Fruit fly (Drosophila melanogaster): ENCODE results near the gene CG15760.
A peak's percentile ranks its signal among the peaks of the same experiment; 100 is the strongest.

The CG15760 gene

DNA sequence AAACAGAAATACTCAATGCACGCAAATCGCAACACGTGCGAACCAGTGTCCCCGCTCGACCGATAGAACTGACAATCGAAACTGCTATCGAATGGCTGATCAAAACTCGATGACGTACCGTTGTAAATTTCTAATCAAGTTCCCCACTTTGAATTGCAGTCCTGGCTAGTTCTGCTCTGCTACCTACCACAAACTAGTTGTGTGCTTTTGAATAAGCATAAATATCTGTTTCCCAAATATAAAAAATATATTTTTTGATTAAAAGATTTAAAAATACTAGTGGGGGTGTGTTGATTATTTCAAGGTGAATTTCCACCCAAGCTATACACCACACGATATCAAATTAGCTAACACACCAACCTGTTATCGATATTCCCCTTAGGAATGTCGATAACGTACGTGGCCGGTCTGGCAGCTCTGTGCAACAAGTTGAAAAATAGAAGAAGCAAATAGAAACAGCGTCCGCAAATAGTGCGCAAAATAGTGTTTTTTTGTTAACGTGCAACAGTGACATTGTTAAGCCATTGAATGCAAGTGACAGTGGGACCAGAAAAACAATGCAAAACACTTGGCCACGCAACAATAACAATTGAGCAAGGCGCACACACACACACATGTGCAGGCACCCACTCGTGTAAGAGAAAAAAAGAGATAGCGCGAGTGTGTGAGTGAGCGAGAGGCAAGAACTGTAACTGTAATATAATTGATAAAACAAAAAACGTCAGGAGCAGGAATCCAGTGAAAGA, 45.0 kb upstream of the CG15760 start, which contains the start of the genes CG2691 and NFAT (continued):
- TF ChIP-seq lab (GFP tag; optimal IDR thresholded peaks at IDR 0.05) (no peak), Dp (GFP tag; optimal IDR thresholded peaks at IDR 0.05) (peak; percentile 61), Gug (GFP tag; IDR thresholded peaks at IDR 0.05) (no peak), CG8089 (GFP tag; optimal IDR thresholded peaks at IDR 0.05) (no peak), CG6854 (GFP tag; optimal IDR thresholded peaks at IDR 0.05) (peak; percentile 40), CG3838 (GFP tag; optimal IDR thresholded peaks at IDR 0.05) (no peak), Atf6 (GFP tag; IDR thresholded peaks at IDR 0.05) (no peak), pb (GFP tag; optimal IDR thresholded peaks at IDR 0.05) (no peak), klu (GFP tag; IDR thresholded peaks at IDR 0.05) (no peak), eve (GFP tag; optimal IDR thresholded peaks at IDR 0.05) (no peak), Awh (GFP tag; IDR thresholded peaks at IDR 0.05) (no peak), CG6813 (GFP tag; optimal IDR thresholded peaks at IDR 0.05) (no peak), CG16813 (GFP tag; IDR thresholded peaks at IDR 0.05; ENCODE audit: partially characterized antibody) (peak; percentile 64), CG9215 (GFP tag; IDR thresholded peaks at IDR 0.05) (no peak), inv (GFP tag; IDR thresholded peaks at IDR 0.05; ENCODE audit: partially characterized antibody) (peak; percentile 49; the same call in 1 of the 2 replicates), Med (GFP tag) (peak; percentile 73), Antp (GFP tag; optimal IDR thresholded peaks at IDR 0.05) (no peak), salm (tag; optimal IDR thresholded peaks at IDR 0.05) (no peak), zen2 (GFP tag; IDR thresholded peaks at IDR 0.05; ENCODE audit: partially characterized antibody) (no peak; the same call in 2 of the 3 replicates), CG1647 (GFP tag; optimal IDR thresholded peaks at IDR 0.05) (no peak), Poxn (GFP tag; IDR thresholded peaks at IDR 0.05) (no peak), CG15696 (tag; optimal IDR thresholded peaks at IDR 0.05) (no peak), CG14050 (GFP tag; IDR thresholded peaks at IDR 0.05) (no peak), HmgZ (tag; optimal IDR thresholded peaks at IDR 0.05) (no peak), pros (GFP tag; optimal IDR thresholded peaks at IDR 0.05) (no peak), kay (GFP tag; optimal IDR thresholded peaks at IDR 0.05) (no peak), C15 (GFP tag; IDR thresholded peaks at IDR 0.05) (no peak), Trl (optimal IDR thresholded peaks at IDR 0.05) (no peak), Trl (GFP tag; optimal IDR thresholded peaks at IDR 0.05) (no peak), bowl (GFP tag; IDR thresholded peaks at IDR 0.05) (no peak), CG9932 (GFP tag; IDR thresholded peaks at IDR 0.05) (no peak; the same call in 1 of the 2 replicates), CG10209 (GFP tag; optimal IDR thresholded peaks at IDR 0.05) (no peak), CG30403 (GFP tag; optimal IDR thresholded peaks at IDR 0.05) (peak; percentile 6), CG12104 (GFP tag; optimal IDR thresholded peaks at IDR 0.05) (no peak), Dll (GFP tag; IDR thresholded peaks at IDR 0.05; ENCODE audit: partially characterized antibody) (peak; percentile 66; the same call in 3 of the 4 replicates), unc-4 (GFP tag; IDR thresholded peaks at IDR 0.05; ENCODE audit: partially characterized antibody) (peak; percentile 58), pzg (GFP tag; optimal IDR thresholded peaks at IDR 0.05) (peak; percentile 87), CG17568 (GFP tag; optimal IDR thresholded peaks at IDR 0.05) (no peak), gfzf (GFP tag; optimal IDR thresholded peaks at IDR 0.05) (peak; percentile 51), odd (GFP tag; optimal IDR thresholded peaks at IDR 0.05) (no peak), CG10431 (GFP tag; optimal IDR thresholded peaks at IDR 0.05) (no peak), CG13624 (GFP tag; optimal IDR thresholded peaks at IDR 0.05) (peak; percentile 17), MESR4 (GFP tag; optimal IDR thresholded peaks at IDR 0.05) (peak; percentile 78), Blimp-1 (GFP tag; optimal IDR thresholded peaks at IDR 0.05) (no peak), CG18619 (GFP tag; optimal IDR thresholded peaks at IDR 0.05) (no peak), phol (tag; optimal IDR thresholded peaks at IDR 0.05) (peak; percentile 41), CG4424 (GFP tag; optimal IDR thresholded peaks at IDR 0.05) (peak; percentile 7), CG18476 (GFP tag; optimal IDR thresholded peaks at IDR 0.05) (no peak), crol (GFP tag; IDR thresholded peaks at IDR 0.05) (no peak), pfk (GFP tag; optimal IDR thresholded peaks at IDR 0.05) (no peak)
